Worm (Caenorhabditis elegans): Measurements from ENCODE around the gene F41E6.8.

F41E6.8 gene

DNA sequence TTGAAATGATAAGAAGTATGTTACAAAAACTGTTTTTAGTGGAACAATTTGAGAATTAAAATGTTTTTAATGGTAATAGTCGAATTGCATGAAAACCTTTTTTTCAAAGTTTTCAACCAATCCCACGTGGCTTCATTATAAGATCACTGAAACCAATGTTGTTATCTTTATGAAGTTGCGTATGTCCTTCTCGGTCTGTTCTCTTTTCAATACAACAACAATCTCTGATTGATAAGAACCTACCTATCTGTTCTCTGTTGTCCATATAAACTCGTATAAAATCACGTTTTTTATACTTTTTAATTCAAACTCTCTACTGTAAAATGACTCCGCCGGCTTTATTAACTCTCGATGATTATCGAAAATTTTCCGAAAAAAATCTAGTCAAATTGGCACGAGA lies 2.0 kb upstream of the F41E6.8 start, which contains the start of gene F41E6.5:
TSS of gene F41E6.5 (plus strand) at position 209 of the 400 bp plus-strand sequence.
- TF ChIP-seq skn-1 (tag; optimal IDR thresholded peaks at IDR 0.05) (no peak), nhr-10 (tag; optimal IDR thresholded peaks at IDR 0.05) (no peak), sma-9 (GFP tag; optimal IDR thresholded peaks at IDR 0.05) (peak; percentile 47), sma-9 (tag; optimal IDR thresholded peaks at IDR 0.05) (no peak), nhr-21 (tag; optimal IDR thresholded peaks at IDR 0.05) (peak; percentile 1), nhr-12 (tag; optimal IDR thresholded peaks at IDR 0.05) (no peak), fos-1 (tag; optimal IDR thresholded peaks at IDR 0.05) (peak; percentile 26), crh-2 (tag; optimal IDR thresholded peaks at IDR 0.05) (peak; percentile 72)

DNA sequence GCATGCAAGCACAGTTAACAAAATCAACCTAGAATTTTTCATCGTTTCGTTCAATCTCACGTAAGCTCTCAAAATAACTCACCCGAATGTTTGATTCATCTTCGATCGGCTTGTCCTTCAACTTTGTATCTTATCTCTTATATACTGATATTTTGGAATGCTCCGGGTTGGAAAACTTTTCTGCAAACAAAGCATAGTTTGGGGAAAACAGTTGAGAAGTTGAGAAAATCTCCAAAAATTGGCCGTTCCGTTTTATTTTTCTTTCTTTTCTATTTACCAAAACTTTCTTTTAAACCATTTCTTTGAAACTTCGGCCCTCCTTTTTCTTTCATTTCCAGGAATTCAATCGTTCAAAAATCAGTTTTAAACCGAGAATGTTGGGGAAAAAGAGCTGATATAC lies 1.3 kb upstream of the F41E6.8 start, which contains the start of gene F41E6.15:
TSS of gene F41E6.15 (minus strand) at position 101 of the 400 bp plus-strand sequence.
- TF ChIP-seq C34F6.9 (tag; optimal IDR thresholded peaks at IDR 0.05) (no peak), nhr-25 (tag; optimal IDR thresholded peaks at IDR 0.05) (no peak), ztf-11 (tag; optimal IDR thresholded peaks at IDR 0.05) (no peak), lsy-2 (tag; optimal IDR thresholded peaks at IDR 0.05) (no peak), mbf-1 (tag; optimal IDR thresholded peaks at IDR 0.05) (no peak), snpc-4 (tag; optimal IDR thresholded peaks at IDR 0.05) (no peak), nhr-12 (tag; optimal IDR thresholded peaks at IDR 0.05) (no peak)

DNA sequence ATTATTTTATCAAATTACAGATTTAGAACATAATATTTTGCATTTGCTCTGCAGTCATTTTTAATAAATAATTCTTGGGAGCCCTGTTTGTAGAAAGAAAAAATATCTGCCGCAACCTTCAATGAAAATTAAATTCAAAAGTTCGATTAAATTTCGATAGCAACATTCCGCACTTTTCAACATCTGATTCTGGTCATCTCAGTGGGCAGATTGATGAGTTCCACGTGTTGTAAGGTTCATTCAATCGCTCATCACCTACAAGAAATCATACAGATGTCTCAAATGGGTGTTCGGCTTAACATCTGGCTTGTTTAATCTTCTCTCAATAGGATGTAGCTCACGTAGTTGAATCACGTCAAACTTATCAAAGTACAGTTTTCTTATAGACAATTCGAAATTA lies 1.4 kb downstream of the F41E6.8 start:
- TF ChIP-seq zag-1 (tag; optimal IDR thresholded peaks at IDR 0.05) = no peak
- no peak for TF ChIP-seq ceh-16 (tag; optimal IDR thresholded peaks at IDR 0.05)
- no peak for TF ChIP-seq elt-3 (tag; optimal IDR thresholded peaks at IDR 0.05)
- no peak for TF ChIP-seq lin-11 (tag; optimal IDR thresholded peaks at IDR 0.05)
- TF ChIP-seq mdl-1 (tag; optimal IDR thresholded peaks at IDR 0.05) = no peak
- TF ChIP-seq egl-27 (tag; optimal IDR thresholded peaks at IDR 0.05) = no peak
- TF ChIP-seq mab-5 (tag; optimal IDR thresholded peaks at IDR 0.05) = no peak
- TF ChIP-seq unc-55 (GFP tag; optimal IDR thresholded peaks at IDR 0.05) = no peak
- TF ChIP-seq skn-1 (tag; optimal IDR thresholded peaks at IDR 0.05) = no peak
- TF ChIP-seq ZK546.5 (tag; optimal IDR thresholded peaks at IDR 0.05) = no peak
- TF ChIP-seq ztf-4 (tag; optimal IDR thresholded peaks at IDR 0.05) = no peak
- no peak for TF ChIP-seq fos-1 (tag; optimal IDR thresholded peaks at IDR 0.05)
- TF ChIP-seq peb-1 (tag; optimal IDR thresholded peaks at IDR 0.05) = no peak
- no peak for TF ChIP-seq ama-1 (optimal IDR thresholded peaks at IDR 0.05)
- TF ChIP-seq ceh-82 (tag; optimal IDR thresholded peaks at IDR 0.05) = no peak
- TF ChIP-seq nhr-11 (tag; optimal IDR thresholded peaks at IDR 0.05) = no peak
- no peak for TF ChIP-seq nhr-23 (tag; optimal IDR thresholded peaks at IDR 0.05)
- no peak for TF ChIP-seq lsy-2 (tag; optimal IDR thresholded peaks at IDR 0.05)
- TF ChIP-seq F13H6.1 (tag; optimal IDR thresholded peaks at IDR 0.05) = no peak
- no peak for TF ChIP-seq nhr-77 (tag; optimal IDR thresholded peaks at IDR 0.05)

DNA sequence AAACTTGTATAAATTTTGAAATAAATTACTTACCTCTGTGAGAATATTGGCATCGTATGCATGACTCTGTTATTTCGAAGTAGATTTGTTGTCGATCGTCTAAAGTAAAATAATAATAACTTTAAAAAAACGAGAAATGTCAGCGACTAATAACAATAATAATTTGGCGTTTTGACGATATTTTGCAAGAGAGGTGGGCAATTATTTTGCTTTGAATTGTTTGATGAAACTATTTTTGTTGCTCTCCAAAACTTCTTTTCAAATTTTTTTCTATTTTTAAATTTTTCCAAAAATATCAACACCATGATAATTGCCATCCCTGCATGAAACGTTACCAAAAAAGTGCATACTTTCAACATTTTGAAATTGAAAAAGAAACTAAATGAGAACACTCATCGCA lies 2.1 kb downstream of the F41E6.8 start, which contains the start of gene F41E6.7:
TSS of gene F41E6.7 (minus strand) at position 101 of the 400 bp plus-strand sequence.
- no peak for TF ChIP-seq mab-5 (tag; optimal IDR thresholded peaks at IDR 0.05)
- no peak for TF ChIP-seq Y55F3AM.14 (GFP tag; optimal IDR thresholded peaks at IDR 0.05)
- no peak for TF ChIP-seq nhr-129 (tag; optimal IDR thresholded peaks at IDR 0.05)
- TF ChIP-seq sma-3 (GFP tag; optimal IDR thresholded peaks at IDR 0.05) = no peak
- no peak for TF ChIP-seq mbf-1 (tag; optimal IDR thresholded peaks at IDR 0.05)
- no peak for TF ChIP-seq skn-1 (tag; optimal IDR thresholded peaks at IDR 0.05)
- TF ChIP-seq mdl-1 (tag; optimal IDR thresholded peaks at IDR 0.05) = no peak

DNA sequence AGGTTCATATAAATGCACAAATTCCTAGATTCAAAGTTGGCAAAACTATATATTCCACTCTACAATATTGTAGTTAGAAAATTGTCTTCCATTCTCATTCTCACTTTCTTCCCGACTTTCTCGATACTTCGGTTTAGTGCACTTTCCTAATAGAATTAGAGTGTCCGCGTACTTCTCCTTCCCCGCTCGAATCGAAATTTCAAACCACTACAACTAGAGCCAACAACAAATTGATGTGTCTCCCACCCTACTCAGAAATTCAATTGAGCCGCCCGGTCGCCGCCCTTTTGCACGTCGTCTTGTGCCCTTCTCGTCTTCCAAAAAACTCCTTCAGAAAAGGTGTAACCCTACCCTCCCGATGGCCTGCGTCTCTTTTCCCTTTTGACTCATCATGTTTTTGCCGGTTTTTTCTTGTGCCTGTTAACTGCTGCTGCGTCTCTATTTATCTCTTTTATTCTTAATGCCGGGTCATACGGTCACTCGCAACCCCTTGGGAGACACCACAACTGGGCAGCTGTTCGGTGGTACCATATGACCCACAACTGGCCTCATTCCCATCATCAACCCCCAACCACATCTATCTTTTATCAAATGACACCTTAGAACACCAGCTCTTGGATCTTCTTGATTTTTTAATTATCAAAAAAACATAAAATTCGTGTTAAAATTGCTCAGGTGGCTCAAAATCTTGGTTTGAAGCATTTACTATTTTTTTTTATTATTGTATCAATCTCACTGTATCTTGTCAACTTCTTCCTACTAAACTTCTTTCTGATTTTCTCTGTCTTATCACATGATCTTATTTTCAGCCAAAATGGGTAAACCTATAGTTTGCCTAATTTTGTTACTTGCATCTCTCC lies 7.0 kb downstream of the F41E6.8 start, which contains the start of gene tag-196:
TSS of gene tag-196 (plus strand) at position 810 of the 860 bp plus-strand sequence.
- TF ChIP-seq F13H6.1 (tag; optimal IDR thresholded peaks at IDR 0.05) = peak; percentile 46
- TF ChIP-seq lsy-2 (tag; optimal IDR thresholded peaks at IDR 0.05) = peak in 1 of 2 experiments; percentile 29
- TF ChIP-seq mbf-1 (tag; optimal IDR thresholded peaks at IDR 0.05) = no peak
- TF ChIP-seq sma-9 (GFP tag; optimal IDR thresholded peaks at IDR 0.05) = peak; percentile 9
- TF ChIP-seq sma-9 (tag; optimal IDR thresholded peaks at IDR 0.05) = no peak
- peak; percentile 62 for TF ChIP-seq nhr-129 (tag; optimal IDR thresholded peaks at IDR 0.05)

Measured in whole organism, L2 larva.